Worm (Caenorhabditis elegans): Measurements from ENCODE around the gene ZC443.1.

Gene ZC443.1

DNA sequence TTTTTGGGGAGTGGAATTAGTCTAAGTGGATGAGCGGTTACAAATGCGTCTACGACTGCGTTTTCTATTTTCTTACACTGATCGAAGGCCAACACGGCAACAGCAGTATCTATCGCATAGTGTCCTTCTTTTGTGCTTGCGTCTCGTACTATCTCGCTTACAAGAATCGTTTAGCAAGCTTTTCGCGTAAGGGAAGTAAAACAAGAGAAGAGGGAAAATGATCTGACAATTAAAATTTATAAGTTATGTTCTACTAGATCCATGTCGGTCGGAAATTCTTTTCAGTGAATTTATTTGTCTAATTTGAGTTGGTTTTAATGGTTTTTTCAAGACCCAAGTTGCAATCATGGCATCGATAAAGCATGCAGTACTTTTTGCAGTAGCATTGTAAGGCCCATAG, 22.9 kb downstream of the ZC443.1 start, which contains the start of gene fkb-4:
Gene fkb-4 (minus strand): TSS at position 101 of the 400 bp plus-strand sequence.
- TF ChIP-seq flt-1 (GFP tag; IDR thresholded peaks at IDR 0.05) (no peak), ztf-29 (GFP tag; IDR thresholded peaks at IDR 0.05) (no peak), med-1 (GFP tag; optimal IDR thresholded peaks at IDR 0.05; ENCODE audit: insufficient read depth) (no peak), klf-2 (GFP tag; conservative IDR thresholded peaks at IDR 0.05) (no peak), ztf-23 (GFP tag; IDR thresholded peaks at IDR 0.05) (no peak), tab-1 (GFP tag; IDR thresholded peaks at IDR 0.05) (no peak), T22C8.4 (GFP tag; IDR thresholded peaks at IDR 0.05) (no peak), ref-1 (GFP tag; conservative IDR thresholded peaks at IDR 0.05) (no peak), cog-1 (tag; optimal IDR thresholded peaks at IDR 0.05) (no peak)

DNA sequence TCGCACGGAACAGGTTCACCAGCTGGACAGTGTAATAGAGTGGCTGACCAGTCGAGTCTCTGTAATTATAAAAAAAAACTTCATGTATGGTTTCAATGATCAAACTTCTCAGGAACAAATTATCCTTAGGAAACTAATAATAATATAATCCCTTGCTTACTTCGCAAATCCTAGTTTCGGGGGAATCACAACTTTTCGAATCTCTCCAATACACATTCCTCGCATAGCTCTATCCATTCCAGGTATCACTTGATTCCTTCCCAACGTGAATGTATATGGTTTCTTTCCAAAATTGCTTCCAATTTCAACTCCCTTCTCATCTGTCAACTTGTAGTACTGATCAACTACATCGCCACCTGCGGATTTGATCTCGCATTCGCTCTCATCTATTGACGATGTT, 23.5 kb downstream of the ZC443.1 start:
- TF ChIP-seq klf-2 (GFP tag; conservative IDR thresholded peaks at IDR 0.05) (no peak), ref-1 (GFP tag; conservative IDR thresholded peaks at IDR 0.05) (no peak), med-1 (GFP tag; optimal IDR thresholded peaks at IDR 0.05; ENCODE audit: insufficient read depth) (no peak), flt-1 (GFP tag; IDR thresholded peaks at IDR 0.05) (no peak), T22C8.4 (GFP tag; IDR thresholded peaks at IDR 0.05) (no peak), tab-1 (GFP tag; IDR thresholded peaks at IDR 0.05) (no peak), ztf-29 (GFP tag; IDR thresholded peaks at IDR 0.05) (no peak), cog-1 (tag; optimal IDR thresholded peaks at IDR 0.05) (no peak), ztf-23 (GFP tag; IDR thresholded peaks at IDR 0.05) (no peak)

DNA sequence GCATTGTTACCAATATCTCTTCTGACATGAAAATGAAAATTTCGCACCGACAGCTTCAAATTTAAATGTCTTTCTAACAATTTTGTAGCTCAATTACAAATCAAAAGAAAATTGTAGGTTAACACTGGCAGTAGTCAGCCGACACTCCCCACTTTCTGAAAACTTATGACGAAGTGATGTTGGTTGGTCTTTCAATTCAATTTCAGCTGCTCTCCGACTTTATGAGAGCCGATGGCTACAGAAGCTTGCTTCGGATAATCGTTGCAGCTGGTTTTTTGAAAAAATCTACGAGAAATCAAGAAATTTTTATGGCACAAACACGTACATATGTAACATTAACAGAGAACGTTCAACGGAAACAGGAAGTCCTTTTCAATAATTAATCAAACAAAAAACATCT, 25.0 kb downstream of the ZC443.1 start, which contains the start of gene sre-20:
Gene sre-20 (minus strand): TSS at position 101 of the 400 bp plus-strand sequence.
- no peak for TF ChIP-seq ztf-23 (GFP tag; IDR thresholded peaks at IDR 0.05)

DNA sequence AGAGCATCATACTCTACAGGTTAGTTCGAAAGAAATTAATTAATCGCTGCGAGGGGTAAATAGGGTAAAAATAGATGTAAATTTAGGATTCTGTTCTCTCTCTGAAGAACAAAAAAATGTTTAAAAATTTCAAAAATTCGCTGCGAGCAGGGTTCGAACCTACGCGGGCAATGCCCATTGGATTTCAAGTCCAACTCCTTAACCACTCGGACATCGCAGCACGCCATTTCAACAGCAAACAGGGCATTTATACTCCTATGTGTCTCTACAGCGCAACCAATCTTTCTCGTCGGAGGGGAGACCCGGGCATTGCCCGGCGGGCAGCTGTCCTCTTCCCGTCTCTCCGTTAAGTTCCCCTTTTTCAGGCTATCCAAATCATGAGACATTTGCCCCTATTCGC, 29.6 kb downstream of the ZC443.1 start:
- peak; percentile 96 for TF ChIP-seq ztf-29 (GFP tag; IDR thresholded peaks at IDR 0.05)
- peak; percentile 90 for TF ChIP-seq ref-1 (GFP tag; conservative IDR thresholded peaks at IDR 0.05)
- peak; percentile 98 for TF ChIP-seq klf-2 (GFP tag; conservative IDR thresholded peaks at IDR 0.05)
- peak; percentile 67 for TF ChIP-seq med-1 (GFP tag; optimal IDR thresholded peaks at IDR 0.05; ENCODE audit: insufficient read depth)
- peak; percentile 58 for TF ChIP-seq cog-1 (tag; optimal IDR thresholded peaks at IDR 0.05)
- TF ChIP-seq ztf-23 (GFP tag; IDR thresholded peaks at IDR 0.05), result peak; percentile 97
- peak; percentile 93 for TF ChIP-seq T22C8.4 (GFP tag; IDR thresholded peaks at IDR 0.05)
- TF ChIP-seq tab-1 (GFP tag; IDR thresholded peaks at IDR 0.05), result peak; percentile 96
- peak; percentile 97 for TF ChIP-seq flt-1 (GFP tag; IDR thresholded peaks at IDR 0.05)

DNA sequence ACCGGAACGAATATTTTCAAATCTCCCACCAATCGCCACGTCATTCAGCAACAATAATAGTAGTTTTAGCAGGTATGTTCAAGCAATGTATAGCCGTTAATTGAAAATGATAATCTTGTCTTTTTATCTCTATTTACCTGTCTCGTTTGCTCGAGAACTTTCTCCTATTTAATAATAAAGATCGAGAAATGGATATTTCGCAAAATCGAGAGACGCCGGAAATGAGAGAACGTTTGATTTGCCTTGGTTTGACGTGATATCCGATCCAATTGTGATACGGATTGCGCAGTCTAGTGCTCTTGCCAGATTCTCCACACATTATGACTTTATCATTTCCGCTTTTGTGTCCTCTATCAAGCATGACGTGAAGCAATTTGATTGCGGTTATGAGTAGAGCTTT, 36.0 kb downstream of the ZC443.1 start:
- TF ChIP-seq tab-1 (GFP tag; IDR thresholded peaks at IDR 0.05), result no peak
- TF ChIP-seq T22C8.4 (GFP tag; IDR thresholded peaks at IDR 0.05), result no peak
- no peak for TF ChIP-seq ztf-29 (GFP tag; IDR thresholded peaks at IDR 0.05)
- no peak for TF ChIP-seq ref-1 (GFP tag; conservative IDR thresholded peaks at IDR 0.05)
- TF ChIP-seq cog-1 (tag; optimal IDR thresholded peaks at IDR 0.05), result no peak
- no peak for TF ChIP-seq flt-1 (GFP tag; IDR thresholded peaks at IDR 0.05)
- TF ChIP-seq med-1 (GFP tag; optimal IDR thresholded peaks at IDR 0.05; ENCODE audit: insufficient read depth), result no peak
- TF ChIP-seq ztf-23 (GFP tag; IDR thresholded peaks at IDR 0.05), result no peak
- TF ChIP-seq klf-2 (GFP tag; conservative IDR thresholded peaks at IDR 0.05), result no peak

DNA sequence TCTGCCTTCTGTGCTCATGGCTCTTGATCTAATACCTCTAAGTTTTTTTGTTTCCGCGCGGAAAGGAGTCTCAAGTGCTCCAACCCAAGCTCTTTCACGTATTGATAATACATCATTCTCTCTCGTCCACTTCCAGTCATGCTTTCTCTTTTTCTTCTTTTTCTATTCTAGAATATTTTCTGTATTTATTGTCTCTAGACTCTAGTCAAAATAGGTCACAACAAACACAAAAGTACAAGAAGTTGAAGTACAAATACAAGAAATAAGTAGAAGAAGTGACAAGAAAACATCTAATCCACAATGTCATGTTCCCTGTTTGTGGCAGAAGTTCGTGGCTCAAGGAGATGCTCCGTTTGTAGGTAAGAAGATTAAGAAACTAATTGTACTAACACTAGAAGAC, 36.7 kb downstream of the ZC443.1 start, which contains the start of gene ZC455.1:
Gene ZC455.1 (plus strand): TSS at position 301 of the 400 bp plus-strand sequence.
- no peak for TF ChIP-seq ztf-29 (GFP tag; IDR thresholded peaks at IDR 0.05)
- no peak for TF ChIP-seq ztf-23 (GFP tag; IDR thresholded peaks at IDR 0.05)
- no peak for TF ChIP-seq tab-1 (GFP tag; IDR thresholded peaks at IDR 0.05)
- no peak for TF ChIP-seq cog-1 (tag; optimal IDR thresholded peaks at IDR 0.05)
- TF ChIP-seq T22C8.4 (GFP tag; IDR thresholded peaks at IDR 0.05), result no peak
- TF ChIP-seq med-1 (GFP tag; optimal IDR thresholded peaks at IDR 0.05; ENCODE audit: insufficient read depth), result no peak
- TF ChIP-seq klf-2 (GFP tag; conservative IDR thresholded peaks at IDR 0.05), result no peak
- no peak for TF ChIP-seq flt-1 (GFP tag; IDR thresholded peaks at IDR 0.05)
- TF ChIP-seq ref-1 (GFP tag; conservative IDR thresholded peaks at IDR 0.05), result no peak

DNA sequence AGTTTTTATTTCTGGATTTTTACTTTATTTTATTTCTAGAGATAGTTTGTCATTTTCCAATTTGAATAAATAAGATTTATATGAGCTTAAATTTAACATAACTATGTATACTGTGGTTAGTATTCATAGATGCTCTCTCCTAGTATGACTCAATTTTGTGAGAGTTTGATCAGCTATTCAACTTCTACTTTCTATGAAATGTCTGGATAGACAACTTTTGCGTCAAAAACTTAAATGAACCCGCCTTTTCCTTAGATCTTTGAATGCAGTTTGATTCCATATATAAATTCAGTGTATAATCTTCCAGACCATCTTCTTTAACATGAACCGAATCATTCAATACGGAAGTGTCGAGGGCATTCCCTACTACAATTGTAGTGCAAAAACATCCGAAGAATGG, 40.9 kb downstream of the ZC443.1 start, which contains the start of gene srt-43:
Gene srt-43 (plus strand): TSS at position 301 of the 400 bp plus-strand sequence.
- TF ChIP-seq cog-1 (tag; optimal IDR thresholded peaks at IDR 0.05) (no peak), ztf-23 (GFP tag; IDR thresholded peaks at IDR 0.05) (no peak)

DNA sequence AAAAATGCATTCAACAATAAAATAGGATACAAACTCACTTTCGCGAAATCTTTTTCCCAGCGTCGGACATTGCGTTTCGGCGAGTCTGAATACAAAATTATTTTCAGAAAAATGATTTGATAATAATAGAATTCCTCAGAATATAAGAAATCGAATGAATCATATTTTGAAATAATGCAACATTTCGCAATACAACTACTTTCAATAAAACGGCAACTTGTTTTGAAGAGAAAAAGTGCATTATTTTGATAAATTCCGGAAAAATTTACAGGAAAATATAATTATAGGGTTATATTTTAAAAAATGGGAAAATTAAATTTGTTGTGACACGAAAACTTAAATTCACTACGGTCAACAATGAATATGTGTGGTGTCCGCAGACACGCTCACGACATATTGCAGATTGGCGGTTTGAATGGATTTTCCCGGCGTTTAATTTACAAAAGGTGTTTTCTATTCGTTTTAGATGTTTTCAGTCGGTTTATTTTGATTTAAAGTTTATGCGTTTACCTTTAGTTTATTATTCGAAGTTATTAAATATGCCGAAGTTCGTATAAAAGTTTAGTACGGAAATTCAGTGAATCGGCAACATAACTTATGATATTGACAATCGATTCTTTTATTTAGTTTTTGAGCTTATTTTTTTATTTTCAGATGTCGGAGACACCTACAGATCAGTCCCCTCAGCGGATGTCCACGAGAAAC, 46.4 kb downstream of the ZC443.1 start, which contains the start of the genes abcf-1 and scc-3:
Gene abcf-1 (minus strand): TSS at position 85 of the 705 bp plus-strand sequence.
Gene scc-3 (plus strand): TSS at position 655 of the 705 bp plus-strand sequence.
- TF ChIP-seq T22C8.4 (GFP tag; IDR thresholded peaks at IDR 0.05) (no peak), med-1 (GFP tag; optimal IDR thresholded peaks at IDR 0.05; ENCODE audit: insufficient read depth) (no peak), ref-1 (GFP tag; conservative IDR thresholded peaks at IDR 0.05) (no peak), tab-1 (GFP tag; IDR thresholded peaks at IDR 0.05) (no peak), cog-1 (tag; optimal IDR thresholded peaks at IDR 0.05) (no peak), ztf-23 (GFP tag; IDR thresholded peaks at IDR 0.05) (no peak), flt-1 (GFP tag; IDR thresholded peaks at IDR 0.05) (no peak), ztf-29 (GFP tag; IDR thresholded peaks at IDR 0.05) (no peak), klf-2 (GFP tag; conservative IDR thresholded peaks at IDR 0.05) (no peak)

DNA sequence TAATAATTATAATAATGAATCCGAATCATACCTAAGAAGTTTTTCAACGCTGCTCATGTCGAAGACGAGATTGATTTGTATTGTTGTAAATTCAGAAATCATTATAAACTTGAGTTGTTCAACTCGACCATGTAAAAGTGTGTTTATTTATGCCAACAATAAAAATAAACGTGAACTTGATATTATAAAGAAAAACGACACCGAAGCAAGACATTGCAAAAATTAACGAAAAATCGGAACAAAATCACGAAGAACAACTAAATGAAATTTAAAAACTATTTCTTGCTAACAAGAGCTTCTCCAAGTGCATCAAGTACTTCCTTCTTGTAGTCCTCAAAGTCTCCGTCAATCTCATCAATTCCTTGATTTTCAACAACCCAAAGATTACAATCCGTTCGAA, 49.0 kb downstream of the ZC443.1 start, which contains the start of gene F18E2.15:
Gene F18E2.15 (minus strand): TSS at position 101 of the 400 bp plus-strand sequence.
- no peak for TF ChIP-seq ztf-29 (GFP tag; IDR thresholded peaks at IDR 0.05)
- no peak for TF ChIP-seq cog-1 (tag; optimal IDR thresholded peaks at IDR 0.05)
- no peak for TF ChIP-seq T22C8.4 (GFP tag; IDR thresholded peaks at IDR 0.05)
- no peak for TF ChIP-seq flt-1 (GFP tag; IDR thresholded peaks at IDR 0.05)
- no peak for TF ChIP-seq klf-2 (GFP tag; conservative IDR thresholded peaks at IDR 0.05)
- TF ChIP-seq ztf-23 (GFP tag; IDR thresholded peaks at IDR 0.05), result no peak
- no peak for TF ChIP-seq med-1 (GFP tag; optimal IDR thresholded peaks at IDR 0.05; ENCODE audit: insufficient read depth)
- no peak for TF ChIP-seq ref-1 (GFP tag; conservative IDR thresholded peaks at IDR 0.05)
- TF ChIP-seq tab-1 (GFP tag; IDR thresholded peaks at IDR 0.05), result no peak

Measured in whole organism, midembryonic.